Fruit fly (Drosophila melanogaster) Kc167 (cell line): Measurements from ENCODE around the gene CG7394.

Source experiments
- Myc ChIP-seq: fragments of >200 bp; optimal IDR thresholded peaks from 2 replicates; lab custom pipeline; 2017; ENCODE audit warnings: missing external identifiers
- Sin3A ChIP-seq: fragments of >200 bp; optimal IDR thresholded peaks from 2 replicates; lab custom pipeline; 2018; ENCODE audit warnings: missing external identifiers

dm6 chr3L:11588594-11588993 is 26.8 kb downstream of the CG7394 start:
- TF ChIP-seq Myc (lab: Kevin White, UChicago) (no peak), Sin3A (lab: Kevin White, UChicago) (no peak)
